Worm (Caenorhabditis elegans): Measurements from ENCODE around the gene F55D1.1.

DNA sequence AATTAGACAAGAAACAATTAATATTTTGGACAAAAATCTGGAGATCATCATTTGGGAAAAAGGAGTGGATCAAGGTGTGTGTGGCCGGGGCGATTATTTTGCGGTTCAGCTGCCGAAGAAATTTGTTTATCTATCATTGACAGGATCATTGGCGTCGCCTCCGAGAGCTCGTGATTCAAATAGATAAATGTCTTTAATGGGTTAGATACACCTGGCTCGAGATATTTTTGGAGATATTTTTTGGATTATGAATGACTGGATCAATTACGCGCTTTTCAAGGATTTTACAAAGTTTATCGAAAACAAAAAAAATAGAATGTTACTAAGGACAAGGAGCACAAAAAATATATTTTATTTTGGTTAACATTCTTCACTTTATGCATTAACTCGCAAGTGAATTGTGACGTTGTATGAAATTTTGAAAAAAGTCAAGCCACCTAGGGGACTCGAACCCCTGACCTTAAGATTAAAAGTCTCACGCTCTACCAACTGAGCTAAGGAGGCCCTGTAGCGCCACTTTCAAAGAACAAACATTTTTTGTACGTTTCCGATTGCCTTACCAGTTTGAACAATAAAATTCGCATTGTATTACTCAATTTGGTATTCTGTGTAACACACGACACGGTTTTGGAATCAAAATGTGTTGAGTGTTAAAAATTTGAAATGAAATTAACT is 38.7 kb upstream of the F55D1.1 start, which contains the start of gene C25F6.6:
- no peak for TF ChIP-seq ama-1 (optimal IDR thresholded peaks at IDR 0.05)
- no peak for TF ChIP-seq pag-3 (tag; optimal IDR thresholded peaks at IDR 0.05; ENCODE audit: borderline replicate concordance)
- TF ChIP-seq fkh-10 (GFP tag; optimal IDR thresholded peaks at IDR 0.05) = no peak
- TF ChIP-seq che-1 (tag; optimal IDR thresholded peaks at IDR 0.05) = no peak
- TF ChIP-seq syd-9 (tag; optimal IDR thresholded peaks at IDR 0.05) = no peak
- TF ChIP-seq ref-2 (tag; optimal IDR thresholded peaks at IDR 0.05) = no peak
- TF ChIP-seq elt-2 (tag; optimal IDR thresholded peaks at IDR 0.05) = no peak
- TF ChIP-seq nhr-11 (tag; optimal IDR thresholded peaks at IDR 0.05) = no peak
- no peak for TF ChIP-seq dmd-4 (tag; optimal IDR thresholded peaks at IDR 0.05; ENCODE audit: borderline replicate concordance)
